Fruit fly (Drosophila melanogaster): ENCODE data around the gene CG7202.
A peak's percentile ranks its signal among the peaks of the same experiment; 100 is the strongest.

CG7202 gene

dm6 chr3L:21464240-21464639 is 28.3 kb downstream of the CG7202 start (continued):
- TF ChIP-seq gfzf (GFP tag; optimal IDR thresholded peaks at IDR 0.05): no peak
- no peak for TF ChIP-seq CG3065 (GFP tag; optimal IDR thresholded peaks at IDR 0.05)
- TF ChIP-seq Hmr (GFP tag; optimal IDR thresholded peaks at IDR 0.05): peak; percentile 12
- peak; percentile 91 for TF ChIP-seq ara (GFP tag; IDR thresholded peaks at IDR 0.05)
- no peak for TF ChIP-seq Ada2b (GFP tag; IDR thresholded peaks at IDR 0.05)
- TF ChIP-seq CG8089 (GFP tag; optimal IDR thresholded peaks at IDR 0.05): peak; percentile 50
- TF ChIP-seq CG15269 (tag; optimal IDR thresholded peaks at IDR 0.05): no peak
- TF ChIP-seq tin (GFP tag; optimal IDR thresholded peaks at IDR 0.05): no peak
- no peak for TF ChIP-seq H15 (GFP tag; IDR thresholded peaks at IDR 0.05)
- peak; percentile 6 for TF ChIP-seq CG14965 (GFP tag; optimal IDR thresholded peaks at IDR 0.05; ENCODE audit: borderline replicate concordance)
- TF ChIP-seq Xrp1 (GFP tag; IDR thresholded peaks at IDR 0.05): peak; percentile 88
- no peak for TF ChIP-seq CG9817 (tag; optimal IDR thresholded peaks at IDR 0.05)
- no peak for TF ChIP-seq Hmx (GFP tag; optimal IDR thresholded peaks at IDR 0.05)
- peak; percentile 3 for TF ChIP-seq NfI (GFP tag; optimal IDR thresholded peaks at IDR 0.05)
- no peak for TF ChIP-seq ERR (GFP tag; optimal IDR thresholded peaks at IDR 0.05)
- TF ChIP-seq HLH54F (GFP tag; optimal IDR thresholded peaks at IDR 0.05): no peak
- peak; percentile 55 for TF ChIP-seq lab (GFP tag; optimal IDR thresholded peaks at IDR 0.05)
- peak; percentile 9 for TF ChIP-seq CG12299 (tag; optimal IDR thresholded peaks at IDR 0.05)
- TF ChIP-seq pum (GFP tag; optimal IDR thresholded peaks at IDR 0.05): peak; percentile 22
- TF ChIP-seq CG1792 (GFP tag; optimal IDR thresholded peaks at IDR 0.05): peak; percentile 62
- TF ChIP-seq Rx (GFP tag; IDR thresholded peaks at IDR 0.05): peak; percentile 47; the same call in 1 of the 2 replicates
- TF ChIP-seq p53 (GFP tag; optimal IDR thresholded peaks at IDR 0.05): no peak
- peak; percentile 45 for TF ChIP-seq Hsf (GFP tag; optimal IDR thresholded peaks at IDR 0.05)
- no peak for TF ChIP-seq CG2120 (GFP tag; optimal IDR thresholded peaks at IDR 0.05)
- TF ChIP-seq HLH3B (GFP tag; IDR thresholded peaks at IDR 0.05): peak; percentile 30; the same call in 1 of the 2 replicates
- TF ChIP-seq btn (GFP tag; optimal IDR thresholded peaks at IDR 0.05): peak; percentile 53
- TF ChIP-seq gro (GFP tag; optimal IDR thresholded peaks at IDR 0.05): no peak
- TF ChIP-seq bsh (GFP tag; optimal IDR thresholded peaks at IDR 0.05): peak in 1 of 2 experiments; percentile 87
- TF ChIP-seq Sox100B (GFP tag; optimal IDR thresholded peaks at IDR 0.05): peak; percentile 66
- TF ChIP-seq Ets97D (GFP tag; optimal IDR thresholded peaks at IDR 0.05): no peak
- TF ChIP-seq CrebB (tag; optimal IDR thresholded peaks at IDR 0.05): peak; percentile 51
- TF ChIP-seq wek (GFP tag; optimal IDR thresholded peaks at IDR 0.05): peak; percentile 57
- no peak for TF ChIP-seq CG30020 (tag; optimal IDR thresholded peaks at IDR 0.05)
- TF ChIP-seq sob (GFP tag; IDR thresholded peaks at IDR 0.05): 0 out of 2 replicates have a peak, but pooled peaks have one; percentile 31
- no peak for TF ChIP-seq sr (GFP tag; IDR thresholded peaks at IDR 0.05)
- TF ChIP-seq peb (GFP tag; IDR thresholded peaks at IDR 0.05): 0 out of 2 replicates have a peak, but pooled peaks have one; percentile 14
- TF ChIP-seq Deaf1 (tag; optimal IDR thresholded peaks at IDR 0.05): no peak
- TF ChIP-seq CG9609 (GFP tag; optimal IDR thresholded peaks at IDR 0.05): peak; percentile 14
- TF ChIP-seq hb (GFP tag; IDR thresholded peaks at IDR 0.05; ENCODE audit: partially characterized antibody): no peak
- TF ChIP-seq Dbx (GFP tag; IDR thresholded peaks at IDR 0.05): no peak
- no peak for TF ChIP-seq lov (optimal IDR thresholded peaks at IDR 0.05)
- peak; percentile 90 for TF ChIP-seq lov (GFP tag; IDR thresholded peaks at IDR 0.05)
- TF ChIP-seq CG4617 (GFP tag; optimal IDR thresholded peaks at IDR 0.05; ENCODE audit: borderline replicate concordance): no peak
- TF ChIP-seq Dip2 (GFP tag; IDR thresholded peaks at IDR 0.05): no peak
- TF ChIP-seq z (GFP tag; IDR thresholded peaks at IDR 0.05): 0 out of 3 replicates have a peak, but pooled peaks have one; percentile 35
- TF ChIP-seq CG16815 (GFP tag; optimal IDR thresholded peaks at IDR 0.05): peak; percentile 59
- TF ChIP-seq Fer3 (tag; optimal IDR thresholded peaks at IDR 0.05): no peak
- peak; percentile 66 for TF ChIP-seq CG17802 (tag; optimal IDR thresholded peaks at IDR 0.05)
- no peak for TF ChIP-seq fd3F (GFP tag; optimal IDR thresholded peaks at IDR 0.05)
- TF ChIP-seq Drgx (GFP tag; IDR thresholded peaks at IDR 0.05): no peak
- TF ChIP-seq CG2199 (GFP tag; IDR thresholded peaks at IDR 0.05): peak; percentile 43; the same call in 2 of the 3 replicates
- TF ChIP-seq CG12942 (GFP tag; optimal IDR thresholded peaks at IDR 0.05): peak; percentile 25
